Fruit fly (Drosophila melanogaster) whole organism, embryonic: ENCODE data around the gene CG3841.

ENCODE experiments used
- Abd-B ChIP-seq: fragments of 200-800 bp; sonication (Bioruptor generic); optimal IDR thresholded peaks from 2 replicates; lab custom pipeline; 2018; ENCODE audit warnings: missing biosample characterization, mild to moderate bottlenecking, missing genetic modification characterization, moderate library complexity
- Asciz ChIP-seq: fragments of 200-800 bp; sonication (Bioruptor generic); optimal IDR thresholded peaks from 2 replicates; lab custom pipeline; 2017; ENCODE audit warnings: missing biosample characterization, mild to moderate bottlenecking, missing genetic modification characterization, missing genetic modification reagents
- Awh ChIP-seq: fragments of 200-800 bp; sonication (Bioruptor generic); IDR thresholded peaks from 2 replicates; pipeline ENCODE4, ENCODE4 v1.3.6; 2022; ENCODE audit warnings: missing biosample characterization, missing genetic modification characterization
- CG10274 ChIP-seq: fragments of 200-800 bp; sonication (Bioruptor generic); optimal IDR thresholded peaks from 3 replicates; lab custom pipeline; 2017; ENCODE audit warnings: missing biosample characterization, mild to moderate bottlenecking, missing genetic modification characterization
- CG10431 ChIP-seq: fragments of 200-800 bp; sonication (Bioruptor generic); optimal IDR thresholded peaks from 3 replicates; lab custom pipeline; 2018; ENCODE audit warnings: missing biosample characterization, mild to moderate bottlenecking, missing genetic modification characterization
- CG12219 ChIP-seq: fragments of 200-800 bp; sonication (Bioruptor generic); optimal IDR thresholded peaks from 3 replicates; lab custom pipeline; 2018; ENCODE audit warnings: missing biosample characterization, mild to moderate bottlenecking, missing genetic modification characterization
- CG13424 ChIP-seq: fragments of 200-800 bp; sonication (Bioruptor generic); optimal IDR thresholded peaks from 2 replicates; lab custom pipeline; 2019; ENCODE audit warnings: missing biosample characterization, mild to moderate bottlenecking, missing genetic modification characterization, moderate library complexity
- CG13624 ChIP-seq: fragments of 200-800 bp; sonication (Bioruptor generic); optimal IDR thresholded peaks from 2 replicates; lab custom pipeline; 2016; ENCODE audit warnings: missing biosample characterization, missing genetic modification characterization
- CG15073 ChIP-seq: fragments of 200-800 bp; sonication (Bioruptor generic); optimal IDR thresholded peaks from 2 replicates; lab custom pipeline; 2016; ENCODE audit warnings: missing biosample characterization, missing genetic modification characterization
- CG17568 ChIP-seq: fragments of 200-800 bp; sonication (Bioruptor generic); optimal IDR thresholded peaks from 2 replicates; lab custom pipeline; 2018; ENCODE audit warnings: missing biosample characterization, mild to moderate bottlenecking, missing genetic modification characterization, moderate library complexity
- CG17829 ChIP-seq: fragments of 200-800 bp; optimal IDR thresholded peaks from 2 replicates; lab custom pipeline; 2019; ENCODE audit warnings: missing biosample characterization, mild to moderate bottlenecking, missing genetic modification characterization, moderate library complexity
- CG18262 ChIP-seq: fragments of 200-800 bp; optimal IDR thresholded peaks from 3 replicates; lab custom pipeline; 2019; ENCODE audit warnings: missing biosample characterization, mild to moderate bottlenecking, missing genetic modification characterization, moderate library complexity
- CG2202 ChIP-seq: fragments of 200-800 bp; sonication (Bioruptor generic); optimal IDR thresholded peaks from 2 replicates; lab custom pipeline; 2018; ENCODE audit warnings: missing biosample characterization, mild to moderate bottlenecking, missing genetic modification characterization
- CG33557 ChIP-seq: fragments of 200-800 bp; sonication (Bioruptor generic); optimal IDR thresholded peaks from 2 replicates; lab custom pipeline; 2019; ENCODE audit warnings: missing biosample characterization, mild to moderate bottlenecking, missing genetic modification characterization, moderate library complexity
- CG4424 ChIP-seq: fragments of 200-800 bp; sonication (Bioruptor generic); optimal IDR thresholded peaks from 3 replicates; lab custom pipeline; 2016; ENCODE audit warnings: missing biosample characterization, missing genetic modification characterization
- CG4730 ChIP-seq: fragments of 200-800 bp; sonication (Bioruptor generic); IDR thresholded peaks from 2 replicates; pipeline ENCODE4 v1.3.6; 2022; ENCODE audit warnings: missing biosample characterization, missing genetic modification characterization
- CG6254 ChIP-seq: fragments of 200-800 bp; sonication (Bioruptor generic); optimal IDR thresholded peaks from 3 replicates; lab custom pipeline; 2017; ENCODE audit warnings: mild to moderate bottlenecking, missing biosample characterization, missing genetic modification reagents, missing genetic modification characterization
- CG6272 ChIP-seq: fragments of 200-800 bp; sonication (Bioruptor generic); IDR thresholded peaks from 2 replicates; pipeline ENCODE4 v1.3.6; 2022; ENCODE audit warnings: missing biosample characterization, missing genetic modification characterization
- CG6791 ChIP-seq: fragments of 200-800 bp; sonication (Bioruptor generic); IDR thresholded peaks from 3 replicates; pipeline ENCODE4 v1.3.6; 2022; ENCODE audit warnings: missing biosample characterization, missing genetic modification characterization; ENCODE audit not compliant: partially characterized antibody
- CG8924 ChIP-seq: fragments of 200-800 bp; optimal IDR thresholded peaks from 3 replicates; lab custom pipeline; 2019; ENCODE audit warnings: missing biosample characterization, mild to moderate bottlenecking, missing genetic modification characterization, moderate library complexity
- CG9817 ChIP-seq: fragments of 200-800 bp; sonication (Bioruptor generic); optimal IDR thresholded peaks from 2 replicates; lab custom pipeline; 2018; ENCODE audit warnings: missing biosample characterization, mild to moderate bottlenecking, missing genetic modification characterization, moderate library complexity
- Dad ChIP-seq: fragments of 200-800 bp; sonication (Bioruptor generic); optimal IDR thresholded peaks from 3 replicates; lab custom pipeline; 2016; ENCODE audit warnings: missing biosample characterization, missing genetic modification characterization
- Fer1 ChIP-seq: fragments of 200-800 bp; sonication (Bioruptor generic); optimal IDR thresholded peaks from 2 replicates; lab custom pipeline; 2017; ENCODE audit warnings: missing biosample characterization, mild to moderate bottlenecking, missing genetic modification characterization
- Gsc ChIP-seq: fragments of 200-800 bp; sonication (Bioruptor generic); IDR thresholded peaks from 2 replicates; pipeline ENCODE4 v1.3.6; 2022; ENCODE audit warnings: missing biosample characterization, missing genetic modification characterization
- Lhr ChIP-seq: fragments of 200-800 bp; sonication (Bioruptor generic); optimal IDR thresholded peaks from 3 replicates; lab custom pipeline; 2017; ENCODE audit warnings: mild to moderate bottlenecking, missing biosample characterization, missing genetic modification reagents, missing genetic modification characterization
- Nf-YB ChIP-seq: fragments of 200-800 bp; sonication (Bioruptor generic); optimal IDR thresholded peaks from 3 replicates; lab custom pipeline; 2019; ENCODE audit warnings: missing biosample characterization, mild to moderate bottlenecking, missing genetic modification characterization, moderate library complexity
- Sox100B ChIP-seq: fragments of 200-800 bp; sonication (Bioruptor generic); optimal IDR thresholded peaks from 3 replicates; lab custom pipeline; 2018; ENCODE audit warnings: missing biosample characterization, mild to moderate bottlenecking, missing genetic modification characterization
- Spps ChIP-seq: fragments of 200-800 bp; sonication (Bioruptor generic); optimal IDR thresholded peaks from 2 replicates; lab custom pipeline; 2018; ENCODE audit warnings: missing biosample characterization, mild to moderate bottlenecking, missing genetic modification characterization
- Ssrp ChIP-seq: fragments of 200-800 bp; sonication (Bioruptor generic); optimal IDR thresholded peaks from 2 replicates; lab custom pipeline; 2018; ENCODE audit warnings: missing biosample characterization, mild to moderate bottlenecking, missing genetic modification characterization, moderate library complexity
- Xrp1 ChIP-seq: fragments of 200-800 bp; sonication (Bioruptor generic); IDR thresholded peaks from 2 replicates; pipeline ENCODE4 v1.3.6; 2022; ENCODE audit warnings: missing biosample characterization, missing genetic modification characterization
- bab2 ChIP-seq: fragments of 200-800 bp; sonication (Bioruptor generic); optimal IDR thresholded peaks from 2 replicates; lab custom pipeline; 2016; ENCODE audit warnings: missing biosample characterization, missing genetic modification characterization
- chif ChIP-seq, 2 experiments: fragments of 200-800 bp; sonication (Bioruptor generic); optimal IDR thresholded peaks; 3 replicates each; lab custom pipeline; 2016; ENCODE audit warnings: missing biosample characterization in 2 of 2, missing genetic modification characterization in 2 of 2
- crol ChIP-seq: fragments of 200-800 bp; sonication (Bioruptor generic); IDR thresholded peaks from 2 replicates; pipeline ENCODE4 v1.3.6; 2022; ENCODE audit warnings: missing biosample characterization, missing genetic modification characterization
- eve ChIP-seq, 2 experiments: fragments of >200 bp; optimal IDR thresholded peaks; 2 replicates each; lab custom pipeline; 2017; ENCODE audit warnings: missing biosample characterization in 2 of 2, missing genetic modification characterization in 2 of 2
- ewg ChIP-seq: fragments of 200-800 bp; sonication (Bioruptor generic); optimal IDR thresholded peaks from 3 replicates; lab custom pipeline; 2017; ENCODE audit warnings: mild to moderate bottlenecking, missing biosample characterization, missing genetic modification reagents, missing genetic modification characterization
- fd102C ChIP-seq: fragments of 200-800 bp; sonication (Bioruptor generic); optimal IDR thresholded peaks from 2 replicates; lab custom pipeline; 2018; ENCODE audit warnings: missing biosample characterization, mild to moderate bottlenecking, missing genetic modification characterization, moderate library complexity
- fd96Cb ChIP-seq: fragments of 200-800 bp; sonication (Bioruptor generic); optimal IDR thresholded peaks from 2 replicates; lab custom pipeline; 2018; ENCODE audit warnings: missing biosample characterization, mild to moderate bottlenecking, missing genetic modification characterization, moderate library complexity
- jing ChIP-seq: fragments of 200-800 bp; sonication (Bioruptor generic); optimal IDR thresholded peaks from 2 replicates; lab custom pipeline; 2018; ENCODE audit warnings: missing biosample characterization, mild to moderate bottlenecking, missing genetic modification characterization
- ken ChIP-seq: fragments of 200-800 bp; sonication (Bioruptor generic); IDR thresholded peaks from 3 replicates; pipeline ENCODE4 v1.3.6; 2022; ENCODE audit warnings: missing biosample characterization, missing genetic modification characterization
- lab ChIP-seq: fragments of 200-800 bp; sonication (Bioruptor generic); optimal IDR thresholded peaks from 3 replicates; lab custom pipeline; 2017; ENCODE audit warnings: missing biosample characterization, missing genetic modification characterization, mild to moderate bottlenecking, moderate library complexity, missing genetic modification reagents
- nerfin-1 ChIP-seq: fragments of 200-800 bp; sonication (Bioruptor generic); optimal IDR thresholded peaks from 3 replicates; lab custom pipeline; 2019; ENCODE audit warnings: missing biosample characterization, mild to moderate bottlenecking, missing genetic modification characterization, moderate library complexity
- nmo ChIP-seq: fragments of 200-800 bp; sonication (Bioruptor generic); optimal IDR thresholded peaks from 2 replicates; lab custom pipeline; 2018; ENCODE audit warnings: missing biosample characterization, mild to moderate bottlenecking, missing genetic modification characterization, moderate library complexity
- seq ChIP-seq: fragments of 200-800 bp; sonication (Bioruptor generic); IDR thresholded peaks from 2 replicates; pipeline ENCODE4 v1.3.6; 2022; ENCODE audit warnings: missing biosample characterization, missing genetic modification characterization
- sisA ChIP-seq: fragments of 200-800 bp; sonication (Bioruptor generic); IDR thresholded peaks from 2 replicates; pipeline ENCODE4 v1.3.6; 2022; ENCODE audit warnings: missing biosample characterization, missing genetic modification characterization
- slp2 ChIP-seq: fragments of 200-800 bp; sonication (Bioruptor generic); optimal IDR thresholded peaks from 2 replicates; lab custom pipeline; 2016; ENCODE audit warnings: missing biosample characterization, missing genetic modification characterization
- sqz ChIP-seq: fragments of 200-800 bp; sonication (Bioruptor generic); optimal IDR thresholded peaks from 3 replicates; lab custom pipeline; 2018; ENCODE audit warnings: missing biosample characterization, mild to moderate bottlenecking, missing genetic modification characterization
- tgo ChIP-seq: fragments of 200-800 bp; sonication (Bioruptor generic); IDR thresholded peaks from 3 replicates; pipeline ENCODE4 v1.3.6; 2022; ENCODE audit warnings: missing biosample characterization, missing genetic modification characterization
- tio ChIP-seq: fragments of 200-800 bp; sonication (Bioruptor generic); optimal IDR thresholded peaks from 2 replicates; lab custom pipeline; 2017; ENCODE audit warnings: missing biosample characterization, missing genetic modification characterization, inconsistent platforms
- usp ChIP-seq: fragments of >200 bp; optimal IDR thresholded peaks from 2 replicates; lab custom pipeline; 2017; ENCODE audit warnings: missing biosample characterization, missing genetic modification characterization

CG3841 gene

dm6 chr2L:9594625-9595300, 5.5 kb downstream of the CG3841 start (continued):
- TF ChIP-seq CG12219 (GFP tag; lab: Kevin White, UChicago) (peak; percentile 1), Abd-B (peak; percentile 5), Ssrp (peak; percentile 56), CG8924 (tag; lab: Kevin White, UChicago) (peak; percentile 51), tgo (GFP tag; lab: Robert Waterston, UW) (peak; percentile 18; the same call in 1 of the 3 replicates), slp2 (GFP tag; lab: Kevin White, UChicago) (no peak), CG17568 (GFP tag; lab: Kevin White, UChicago) (no peak), Lhr (peak; percentile 12), bab2 (no peak), nerfin-1 (tag; lab: Kevin White, UChicago) (peak; percentile 62), nmo (GFP tag; lab: Kevin White, UChicago) (peak; percentile 62), seq (GFP tag; lab: Robert Waterston, UW) (no peak), Fer1 (GFP tag; lab: Kevin White, UChicago) (no peak), CG33557 (GFP tag; lab: Kevin White, UChicago) (peak; percentile 23), CG15073 (no peak), ewg (GFP tag; lab: Kevin White, UChicago) (peak; percentile 16), CG6791 (GFP tag; lab: Robert Waterston, UW) (no peak), lab (GFP tag; lab: Kevin White, UChicago) (peak; percentile 9), jing (GFP tag; lab: Kevin White, UChicago) (no peak), CG18262 (tag; lab: Kevin White, UChicago) (peak; percentile 83), sqz (peak; percentile 91), Gsc (GFP tag; lab: Robert Waterston, UW) (no peak), CG10431 (GFP tag; lab: Kevin White, UChicago) (no peak), tio (peak; percentile 1), Sox100B (GFP tag; lab: Kevin White, UChicago) (peak; percentile 48), CG17829 (peak; percentile 80), Asciz (GFP tag; lab: Kevin White, UChicago) (no peak), usp (GFP tag; lab: Kevin White, UChicago) (no peak), CG10274 (GFP tag; lab: Kevin White, UChicago) (no peak), fd102C (peak; percentile 7), CG4730 (GFP tag; lab: Robert Waterston, UW) (0 out of 2 replicates have a peak, but pooled peaks have one; percentile 37), eve (GFP tag; optimal IDR thresholded peaks at IDR 0.05; lab: Kevin White, UChicago) (peak in 1 of 2 experiments; percentile 47), Dad (GFP tag; lab: Kevin White, UChicago) (no peak), CG6254 (GFP tag; lab: Kevin White, UChicago) (peak; percentile 35), Xrp1 (GFP tag; lab: Robert Waterston, UW) (peak; percentile 84), CG13624 (GFP tag; lab: Kevin White, UChicago) (no peak), CG2202 (peak; percentile 46), CG6272 (peak; percentile 44; the same call in 1 of the 2 replicates), ken (peak; percentile 15; the same call in 1 of the 3 replicates), Spps (tag; lab: Kevin White, UChicago) (peak; percentile 56), Nf-YB (GFP tag; lab: Kevin White, UChicago) (peak; percentile 6), Awh (GFP tag; lab: Robert Waterston, UW) (peak; percentile 5; the same call in 1 of the 2 replicates), CG4424 (GFP tag; lab: Kevin White, UChicago) (peak; percentile 38), sisA (GFP tag; lab: Robert Waterston, UW) (peak; percentile 50), fd96Cb (tag; lab: Kevin White, UChicago) (peak; percentile 52), CG13424 (tag; lab: Kevin White, UChicago) (peak; percentile 18), CG9817 (tag; lab: Kevin White, UChicago) (no peak), crol (peak; percentile 83), chif (GFP tag; optimal IDR thresholded peaks at IDR 0.05; lab: Kevin White, UChicago) (peak in 1 of 2 experiments; percentile 32)
- TF ChIP-seq, all 482 proteins: peak for 132
